Fruit fly (Drosophila melanogaster) whole organism, prepupa: ENCODE measurements around the gene CG31141.

Experiments used
- Blimp-1 ChIP-seq: fragments of 200-800 bp; sonication (Bioruptor generic); optimal IDR thresholded peaks from 3 replicates; lab custom pipeline; 2017; ENCODE audit warnings: missing biosample characterization, missing genetic modification characterization, mild to moderate bottlenecking, moderate library complexity, missing genetic modification reagents
- CG11294 ChIP-seq: fragments of 200-800 bp; sonication (Bioruptor generic); IDR thresholded peaks from 2 replicates; pipeline ENCODE4 v1.3.6; 2022; ENCODE audit warnings: missing biosample characterization, missing genetic modification characterization
- CG11902 ChIP-seq: fragments of 200-800 bp; sonication (Bioruptor generic); optimal IDR thresholded peaks from 3 replicates; lab custom pipeline; 2016; ENCODE audit warnings: missing biosample characterization, missing genetic modification characterization
- CG3032 ChIP-seq: fragments of 200-800 bp; optimal IDR thresholded peaks from 2 replicates; lab custom pipeline; 2019; ENCODE audit warnings: missing biosample characterization, mild to moderate bottlenecking, missing genetic modification characterization, moderate library complexity
- CG31627 ChIP-seq: fragments of 200-800 bp; sonication (Bioruptor generic); optimal IDR thresholded peaks from 3 replicates; lab custom pipeline; 2016; ENCODE audit warnings: missing biosample characterization, missing genetic modification characterization
- CG8319 ChIP-seq: fragments of 200-800 bp; sonication (Bioruptor generic); optimal IDR thresholded peaks from 3 replicates; lab custom pipeline; 2016; ENCODE audit warnings: missing biosample characterization, missing genetic modification characterization
- Gug ChIP-seq: fragments of 200-800 bp; sonication (Bioruptor generic); IDR thresholded peaks from 2 replicates; pipeline ENCODE4 v1.3.6; 2022; ENCODE audit warnings: missing biosample characterization, missing genetic modification characterization
- Sox15 ChIP-seq: fragments of 200-800 bp; sonication (Bioruptor generic); optimal IDR thresholded peaks from 3 replicates; lab custom pipeline; 2016; ENCODE audit warnings: missing biosample characterization, missing genetic modification characterization
- esn ChIP-seq: fragments of 200-800 bp; sonication (Bioruptor generic); optimal IDR thresholded peaks from 2 replicates; lab custom pipeline; 2016; ENCODE audit warnings: missing biosample characterization, mild to moderate bottlenecking, missing genetic modification characterization, moderate library complexity
- vri ChIP-seq: fragments of 200-800 bp; sonication (Bioruptor generic); optimal IDR thresholded peaks from 3 replicates; lab custom pipeline; 2016; ENCODE audit warnings: missing biosample characterization, mild to moderate bottlenecking, missing genetic modification characterization

- no peak for TF ChIP-seq Blimp-1
- TF ChIP-seq Sox15 (GFP tag; lab: Kevin White, UChicago): no peak
- TF ChIP-seq esn: no peak
- TF ChIP-seq CG3032 (tag; lab: Kevin White, UChicago): no peak
- TF ChIP-seq vri: no peak
- TF ChIP-seq CG8319 (GFP tag; lab: Kevin White, UChicago): no peak
- TF ChIP-seq Gug: no peak
- TF ChIP-seq CG11294 (GFP tag; lab: Robert Waterston, UW): no peak
- TF ChIP-seq CG11902 (GFP tag; lab: Kevin White, UChicago): no peak
- TF ChIP-seq CG31627 (GFP tag; lab: Kevin White, UChicago): no peak
Observed at dm6 chr3R:23971208-23971607, 48.1 kb downstream of the CG31141 start.
